In genomic region chrII:4959719-4960118, ce11 we compare ENCODE assay signal across 7 worm cellular contexts.
TF ChIP-seq lines count a peak whose summit lies in the region.

Gene ulp-2 (minus strand): TSS chrII:4959876.

TF ChIP-seq in whole organism, L1 larva, 84 proteins besides CTCF, POLR2A, EP300 and RAD21 (continues in another document):
- TF ChIP-seq mdl-1 (tag; optimal IDR thresholded peaks at IDR 0.05; lab: Kevin White, UChicago) (no peak), irx-1 (tag; optimal IDR thresholded peaks at IDR 0.05; lab: Kevin White, UChicago) (no peak), isw-1 (GFP tag; IDR thresholded peaks at IDR 0.05; lab: Robert Waterston, UW) (no peak), hpl-2 (GFP tag; optimal IDR thresholded peaks at IDR 0.05; lab: Kevin White, UChicago) (no peak), fkh-4 (tag; optimal IDR thresholded peaks at IDR 0.05; lab: Kevin White, UChicago; ENCODE audit: borderline replicate concordance) (no peak), efl-1 (optimal IDR thresholded peaks at IDR 0.05; lab: Kevin White, UChicago) (peak; percentile 40 to 51), efl-1 (GFP tag; optimal IDR thresholded peaks at IDR 0.05 in 1 of 2; lab: Kevin White, UChicago) (peak; percentile 51 to 55), lin-39 (tag; optimal IDR thresholded peaks at IDR 0.05; lab: Kevin White, UChicago) (no peak), ama-1 (optimal IDR thresholded peaks at IDR 0.05; lab: Kevin White, UChicago) (no peak), ceh-88 (GFP tag; IDR thresholded peaks at IDR 0.05; lab: Robert Waterston, UW) (no peak), nhr-77 (tag; optimal IDR thresholded peaks at IDR 0.05; lab: Kevin White, UChicago) (no peak), nhr-71 (tag; optimal IDR thresholded peaks at IDR 0.05; lab: Kevin White, UChicago) (no peak), rnt-1 (tag; optimal IDR thresholded peaks at IDR 0.05; lab: Kevin White, UChicago) (peak; percentile 13)

TF ChIP-seq in whole organism, L2 larva, 48 proteins besides CTCF, POLR2A, EP300 and RAD21 (continues in another document):
- TF ChIP-seq skn-1 (tag; optimal IDR thresholded peaks at IDR 0.05; lab: Kevin White, UChicago) = no peak
- peak in 1 of 2 experiments; percentile 26 for TF ChIP-seq lsy-2 (tag; optimal IDR thresholded peaks at IDR 0.05; lab: Kevin White, UChicago)
- no peak for TF ChIP-seq nhr-25 (tag; optimal IDR thresholded peaks at IDR 0.05; lab: Kevin White, UChicago)
- TF ChIP-seq crh-2 (tag; optimal IDR thresholded peaks at IDR 0.05; lab: Kevin White, UChicago) = no peak
- TF ChIP-seq ztf-11 (tag; optimal IDR thresholded peaks at IDR 0.05; lab: Kevin White, UChicago) = no peak
- no peak for TF ChIP-seq dmd-4 (tag; optimal IDR thresholded peaks at IDR 0.05; lab: Kevin White, UChicago)
- TF ChIP-seq elt-3 (tag; optimal IDR thresholded peaks at IDR 0.05; lab: Kevin White, UChicago) = no peak
- no peak for TF ChIP-seq snpc-4 (tag; optimal IDR thresholded peaks at IDR 0.05; lab: Kevin White, UChicago)
- no peak for TF ChIP-seq nhr-23 (tag; optimal IDR thresholded peaks at IDR 0.05; lab: Kevin White, UChicago)
- TF ChIP-seq C34F6.9 (tag; optimal IDR thresholded peaks at IDR 0.05; lab: Kevin White, UChicago) = peak; percentile 46
- TF ChIP-seq gmeb-1 (tag; optimal IDR thresholded peaks at IDR 0.05; lab: Kevin White, UChicago) = no peak
- no peak for TF ChIP-seq sma-3 (GFP tag; optimal IDR thresholded peaks at IDR 0.05; lab: Kevin White, UChicago)
- TF ChIP-seq fos-1 (tag; optimal IDR thresholded peaks at IDR 0.05; lab: Kevin White, UChicago) = no peak
- TF ChIP-seq unc-55 (GFP tag; optimal IDR thresholded peaks at IDR 0.05; lab: Kevin White, UChicago) = peak; percentile 39

TF ChIP-seq in whole organism, L3 larva, 47 proteins besides CTCF, POLR2A, EP300 and RAD21 (continues in another document):
- peak; percentile 12 for TF ChIP-seq hmg-11 (tag; optimal IDR thresholded peaks at IDR 0.05; lab: Kevin White, UChicago)
- TF ChIP-seq tbx-2 (tag; optimal IDR thresholded peaks at IDR 0.05; lab: Kevin White, UChicago) = no peak
- peak; percentile 15 for TF ChIP-seq nfya-1 (tag; optimal IDR thresholded peaks at IDR 0.05; lab: Kevin White, UChicago; ENCODE audit: insufficient read depth)
- TF ChIP-seq elt-2 (tag; optimal IDR thresholded peaks at IDR 0.05; lab: Kevin White, UChicago) = peak; percentile 15
- no peak for TF ChIP-seq nhr-237 (tag; optimal IDR thresholded peaks at IDR 0.05; lab: Kevin White, UChicago)
- TF ChIP-seq pha-4 (tag; optimal IDR thresholded peaks at IDR 0.05; lab: Kevin White, UChicago) = peak; percentile 42
- peak; percentile 38 for TF ChIP-seq lin-39 (tag; optimal IDR thresholded peaks at IDR 0.05; lab: Kevin White, UChicago)
- TF ChIP-seq pqm-1 (tag; optimal IDR thresholded peaks at IDR 0.05; lab: Kevin White, UChicago) = no peak
- peak; percentile 49 for TF ChIP-seq lin-15B (tag; optimal IDR thresholded peaks at IDR 0.05; lab: Kevin White, UChicago)
- peak; percentile 34 for TF ChIP-seq skn-1 (tag; optimal IDR thresholded peaks at IDR 0.05; lab: Kevin White, UChicago)
- TF ChIP-seq nhr-25 (tag; optimal IDR thresholded peaks at IDR 0.05; lab: Kevin White, UChicago) = peak; percentile 28
- TF ChIP-seq nhr-12 (tag; optimal IDR thresholded peaks at IDR 0.05; lab: Kevin White, UChicago) = no peak
- TF ChIP-seq ceh-82 (tag; optimal IDR thresholded peaks at IDR 0.05; lab: Kevin White, UChicago) = no peak
- no peak for TF ChIP-seq sea-2 (GFP tag; optimal IDR thresholded peaks at IDR 0.05; lab: Kevin White, UChicago)

TF ChIP-seq in whole organism, L4 larva, 104 proteins besides CTCF, POLR2A, EP300 and RAD21:
- TF ChIP-seq aha-1 (tag; lab: Kevin White, UChicago) = peak; percentile 96
- TF ChIP-seq dpl-1 (GFP tag; optimal IDR thresholded peaks at IDR 0.05; lab: Kevin White, UChicago) = peak; percentile 14
- no peak for TF ChIP-seq sdz-12 (GFP tag; optimal IDR thresholded peaks at IDR 0.05; lab: Kevin White, UChicago)
- peak in 1 of 2 experiments; percentile 53 for TF ChIP-seq lsy-2 (tag; optimal IDR thresholded peaks at IDR 0.05; lab: Kevin White, UChicago)

TF ChIP-seq in whole organism, midembryonic, 9 proteins besides CTCF, POLR2A, EP300 and RAD21:
- TF ChIP-seq ztf-23 (GFP tag; IDR thresholded peaks at IDR 0.05; lab: Robert Waterston, UW) = 0 out of 2 replicates have a peak, but pooled peaks have one; percentile 19
- no peak for TF ChIP-seq ref-1 (GFP tag; conservative IDR thresholded peaks at IDR 0.05; lab: Robert Waterston, UW)

TF ChIP-seq in whole organism, mixed stage, embryonic, 35 proteins besides CTCF, POLR2A, EP300 and RAD21:
- TF ChIP-seq blmp-1 (tag; optimal IDR thresholded peaks at IDR 0.05; lab: Kevin White, UChicago) (no peak), lin-13 (tag; optimal IDR thresholded peaks at IDR 0.05; lab: Kevin White, UChicago) (no peak), ceh-39 (tag; optimal IDR thresholded peaks at IDR 0.05; lab: Kevin White, UChicago) (no peak), hlh-1 (tag; optimal IDR thresholded peaks at IDR 0.05; lab: Kevin White, UChicago) (peak; percentile 6)

TF ChIP-seq in whole organism, young adult, 124 proteins besides CTCF, POLR2A, EP300 and RAD21:
- TF ChIP-seq hmg-1.2 (GFP tag; IDR thresholded peaks at IDR 0.05; lab: Robert Waterston, UW) (peak; percentile 15; the same call in 1 of the 2 replicates), hlh-26 (GFP tag; conservative IDR thresholded peaks at IDR 0.05; lab: Robert Waterston, UW) (no peak)
TF ChIP-seq in whole organism, young adult: peak in this region for 1.
